Worm (Caenorhabditis elegans): ENCODE results near the gene nspc-16.
A peak's percentile ranks its signal among the peaks of the same experiment; 100 is the strongest.
"Not testable (repeated sequence)": the region's sequence is repeated elsewhere in the genome, so short reads cannot be mapped to it uniquely, and the experiment has no call there.

nspc-16 gene

ce11 chrX:14520463-14520862 is 2.9 kb upstream of the nspc-16 start, which contains the start of gene D1025.1:
Gene D1025.1 (plus strand): TSS chrX:14520763.
- no peak for TF ChIP-seq nhr-237 (tag; optimal IDR thresholded peaks at IDR 0.05)
- TF ChIP-seq fos-1 (tag; optimal IDR thresholded peaks at IDR 0.05), result no peak
- no peak for TF ChIP-seq elt-3 (tag; optimal IDR thresholded peaks at IDR 0.05)
- no peak for TF ChIP-seq nhr-11 (tag; optimal IDR thresholded peaks at IDR 0.05)
- TF ChIP-seq lsy-2 (tag; optimal IDR thresholded peaks at IDR 0.05), result no peak

ce11 chrX:14525081-14525324 is 1.6 kb downstream of the nspc-16 start, which contains the start of gene nspc-17:
Gene nspc-17 (minus strand): TSS chrX:14525181.
- TF ChIP-seq ceh-16, sem-4, nhr-6 (tag; optimal IDR thresholded peaks at IDR 0.05): not testable (repeated sequence)

- TF ChIP-seq skn-1 (tag; optimal IDR thresholded peaks at IDR 0.05) (peak; percentile 85), sma-3 (GFP tag; optimal IDR thresholded peaks at IDR 0.05) (peak; percentile 99), nhr-77 (tag; optimal IDR thresholded peaks at IDR 0.05) (peak; percentile 99), ztf-4 (tag; optimal IDR thresholded peaks at IDR 0.05) (peak; percentile 99), nhr-237 (tag; optimal IDR thresholded peaks at IDR 0.05) (peak; percentile 98), nhr-6 (tag; optimal IDR thresholded peaks at IDR 0.05) (peak; percentile 99), mbf-1 (tag; optimal IDR thresholded peaks at IDR 0.05) (peak; percentile 79), nhr-23 (tag; optimal IDR thresholded peaks at IDR 0.05) (no peak), nhr-25 (tag; optimal IDR thresholded peaks at IDR 0.05) (peak; percentile 99), fos-1 (tag; optimal IDR thresholded peaks at IDR 0.05) (peak; percentile 99), sem-4 (tag; optimal IDR thresholded peaks at IDR 0.05) (peak; percentile 99), nhr-21 (tag; optimal IDR thresholded peaks at IDR 0.05) (peak; percentile 100), lin-13 (GFP tag; optimal IDR thresholded peaks at IDR 0.05) (peak; percentile 99), ztf-11 (tag; optimal IDR thresholded peaks at IDR 0.05) (peak; percentile 82), sma-9 (GFP tag; optimal IDR thresholded peaks at IDR 0.05) (peak; percentile 99), sma-9 (tag; optimal IDR thresholded peaks at IDR 0.05) (no peak), lin-39 (tag; optimal IDR thresholded peaks at IDR 0.05) (peak; percentile 97), aly-2 (tag; optimal IDR thresholded peaks at IDR 0.05) (peak; percentile 97), nhr-11 (tag; optimal IDR thresholded peaks at IDR 0.05) (peak; percentile 81), C34F6.9 (tag; optimal IDR thresholded peaks at IDR 0.05) (peak; percentile 99), ztf-1 (GFP tag; conservative IDR thresholded peaks at IDR 0.05) (no peak), snpc-4 (tag; optimal IDR thresholded peaks at IDR 0.05) (peak; percentile 92), zag-1 (tag; optimal IDR thresholded peaks at IDR 0.05) (peak; percentile 99), lsy-2 (tag; optimal IDR thresholded peaks at IDR 0.05) (peak; percentile 97), lin-11 (tag; optimal IDR thresholded peaks at IDR 0.05) (peak; percentile 98), unc-62 (GFP tag; optimal IDR thresholded peaks at IDR 0.05) (peak; percentile 99), nhr-12 (tag; optimal IDR thresholded peaks at IDR 0.05) (peak; percentile 80), egl-27 (tag; optimal IDR thresholded peaks at IDR 0.05) (peak; percentile 98), unc-55 (GFP tag; optimal IDR thresholded peaks at IDR 0.05) (peak; percentile 99), mab-5 (tag; optimal IDR thresholded peaks at IDR 0.05) (peak; percentile 99), mdl-1 (tag; optimal IDR thresholded peaks at IDR 0.05) (peak; percentile 96 to 97), alr-1 (tag; optimal IDR thresholded peaks at IDR 0.05) (no peak), unc-39 (tag; optimal IDR thresholded peaks at IDR 0.05) (peak; percentile 79), Y55F3AM.14 (GFP tag; optimal IDR thresholded peaks at IDR 0.05) (peak; percentile 98), gmeb-1 (tag; optimal IDR thresholded peaks at IDR 0.05) (peak; percentile 94), ceh-16 (tag; optimal IDR thresholded peaks at IDR 0.05) (peak; percentile 97), crh-2 (tag; optimal IDR thresholded peaks at IDR 0.05) (peak; percentile 100), ceh-82 (tag; optimal IDR thresholded peaks at IDR 0.05) (peak; percentile 100), ZK546.5 (tag; optimal IDR thresholded peaks at IDR 0.05) (peak; percentile 88), nhr-129 (tag; optimal IDR thresholded peaks at IDR 0.05) (peak; percentile 100), elt-3 (tag; optimal IDR thresholded peaks at IDR 0.05) (peak; percentile 91), peb-1 (tag; optimal IDR thresholded peaks at IDR 0.05) (no peak), dmd-4 (tag; optimal IDR thresholded peaks at IDR 0.05) (peak; percentile 74), elt-1 (tag; optimal IDR thresholded peaks at IDR 0.05) (no peak), F13H6.1 (tag; optimal IDR thresholded peaks at IDR 0.05) (peak; percentile 99), R02D3.7 (tag; optimal IDR thresholded peaks at IDR 0.05) (peak; percentile 83), ama-1 (optimal IDR thresholded peaks at IDR 0.05) (peak; percentile 69), blmp-1 (tag; optimal IDR thresholded peaks at IDR 0.05; ENCODE audit: insufficient read depth) (peak; percentile 87)
Observed at ce11 chrX:14525325-14526305, 2.2 kb downstream of the nspc-16 start.
